Fruit fly (Drosophila melanogaster) whole organism, wandering third instar larva: ENCODE data around the gene Plap.

Experiments
- Hr78 ChIP-seq: fragments of >200 bp; optimal IDR thresholded peaks from 2 replicates; lab custom pipeline; 2017; ENCODE audit warnings: missing biosample characterization, missing genetic modification characterization
- dl ChIP-seq, 2 experiments: fragments of 175-275, 200-275 bp in 1 of 2; fragments of 200-275 bp in 1 of 2; sonication (Bioruptor generic); optimal IDR thresholded peaks; lab custom pipeline; 2018; ENCODE audit warnings: mild to moderate bottlenecking in 2 of 2, missing biosample characterization in 2 of 2, missing genetic modification characterization in 2 of 2, moderate library complexity in 2 of 2; ENCODE audit not compliant: partially characterized antibody in 2 of 2, insufficient read depth in 1 of 2
- sv ChIP-seq: fragments of 200-800 bp; sonication (Bioruptor generic); optimal IDR thresholded peaks from 3 replicates; lab custom pipeline; 2016; ENCODE audit warnings: missing biosample characterization, missing genetic modification characterization

DNA sequence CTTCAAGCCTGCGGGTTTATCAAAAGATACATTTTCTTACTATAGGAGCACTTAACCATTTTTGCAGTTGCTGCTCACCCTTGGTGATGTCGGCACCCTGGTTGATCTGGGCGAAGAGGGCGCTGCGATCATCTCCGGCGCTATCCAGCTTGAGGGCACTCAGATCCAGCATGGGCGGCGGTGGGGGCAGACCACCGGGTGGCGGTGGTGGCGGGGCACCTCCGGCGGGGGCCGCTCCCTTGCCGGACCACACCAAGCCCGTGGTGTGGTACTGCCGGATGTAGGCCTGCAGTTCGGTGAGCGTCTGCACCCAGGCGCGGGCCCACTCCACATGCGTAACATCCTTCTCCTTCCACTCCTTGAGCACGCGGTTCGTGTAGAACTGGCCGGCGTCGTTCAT lies 17.5 kb downstream of the Plap start:
- TF ChIP-seq dl (GFP tag; optimal IDR thresholded peaks at IDR 0.05; lab: Kevin White, UChicago; ENCODE audit: insufficient read depth in 1 of 2, partially characterized antibody in 2 of 2) (no peak), Hr78 (GFP tag; lab: Kevin White, UChicago) (no peak), sv (no peak)
